Fruit fly (Drosophila melanogaster): ENCODE results near the gene CG32104.
A peak's percentile ranks its signal among the peaks of the same experiment; 100 is the strongest.

The CG32104 gene

DNA sequence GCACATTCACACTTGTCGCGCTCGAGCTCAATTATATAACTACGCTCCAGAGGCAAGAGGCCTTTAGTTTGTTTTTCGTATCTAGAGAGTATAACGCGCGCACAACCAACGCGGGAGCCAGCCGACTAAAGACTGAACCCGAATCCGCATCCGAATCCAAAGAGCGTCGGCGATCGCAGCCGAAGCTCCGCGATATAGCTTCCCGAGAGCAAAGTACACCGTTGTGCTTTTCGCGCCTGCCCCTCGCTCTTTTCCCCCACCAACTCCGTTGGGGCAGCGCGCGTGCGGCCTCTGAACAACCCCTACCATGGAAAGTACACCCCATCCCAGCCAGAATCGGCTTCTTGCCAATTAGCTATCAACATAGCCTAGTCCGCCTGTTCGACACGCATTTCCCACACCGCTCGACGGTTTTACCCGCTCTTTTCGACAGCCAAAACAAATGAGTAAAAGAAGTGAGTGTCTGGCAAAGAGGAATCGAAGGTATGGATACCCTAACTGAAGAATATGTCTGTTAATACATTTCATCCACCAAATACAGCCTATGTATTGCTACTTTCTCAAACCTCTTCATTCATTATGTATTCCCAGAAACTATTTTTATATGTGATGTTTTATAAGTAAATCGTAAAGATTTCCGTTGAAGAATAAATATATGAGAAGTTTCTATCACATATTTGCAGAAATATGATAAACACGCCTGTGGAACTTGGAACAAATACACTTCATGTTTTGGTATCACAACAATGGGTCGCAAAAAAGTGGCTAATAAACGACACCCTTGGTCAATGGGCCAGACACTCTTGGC, 9.6 kb upstream of the CG32104 start (continued):
- TF ChIP-seq sob (GFP tag; IDR thresholded peaks at IDR 0.05) (0 out of 2 replicates have a peak, but pooled peaks have one; percentile 7), CG34376 (GFP tag; optimal IDR thresholded peaks at IDR 0.05) (peak; percentile 88), Pdp1 (GFP tag; optimal IDR thresholded peaks at IDR 0.05) (peak in 1 of 2 experiments; percentile 99), CG4404 (GFP tag; IDR thresholded peaks at IDR 0.05) (no peak), sna (GFP tag; IDR thresholded peaks at IDR 0.05; ENCODE audit: partially characterized antibody) (peak; percentile 45; the same call in 1 of the 2 replicates), ac (GFP tag; optimal IDR thresholded peaks at IDR 0.05) (no peak), trem (tag; optimal IDR thresholded peaks at IDR 0.05) (no peak), Sox100B (GFP tag; optimal IDR thresholded peaks at IDR 0.05) (no peak), CG7556 (GFP tag; optimal IDR thresholded peaks at IDR 0.05) (peak; percentile 36), D (optimal IDR thresholded peaks at IDR 0.05) (no peak), D (GFP tag; optimal IDR thresholded peaks at IDR 0.05) (no peak), maf-S (GFP tag; optimal IDR thresholded peaks at IDR 0.05) (no peak), chn (GFP tag; optimal IDR thresholded peaks at IDR 0.05) (no peak), CG31224 (GFP tag; IDR thresholded peaks at IDR 0.05) (0 out of 2 replicates have a peak, but pooled peaks have one; percentile 47), CG15601 (tag; optimal IDR thresholded peaks at IDR 0.05) (no peak), CG12942 (GFP tag; optimal IDR thresholded peaks at IDR 0.05) (no peak), CG1602 (GFP tag; optimal IDR thresholded peaks at IDR 0.05) (no peak), her (GFP tag; optimal IDR thresholded peaks at IDR 0.05) (no peak), disco-r (GFP tag; optimal IDR thresholded peaks at IDR 0.05) (no peak), Doc2 (GFP tag; IDR thresholded peaks at IDR 0.05) (no peak), kah (GFP tag; optimal IDR thresholded peaks at IDR 0.05) (peak; percentile 18), Usf (GFP tag; optimal IDR thresholded peaks at IDR 0.05) (no peak), Drgx (GFP tag; IDR thresholded peaks at IDR 0.05) (peak; percentile 90), CG31365 (tag; optimal IDR thresholded peaks at IDR 0.05) (no peak), CG7963 (GFP tag; IDR thresholded peaks at IDR 0.05; ENCODE audit: partially characterized antibody) (no peak), Xrp1 (GFP tag; IDR thresholded peaks at IDR 0.05) (no peak), NC2β (GFP tag; optimal IDR thresholded peaks at IDR 0.05) (no peak), NFAT (GFP tag; IDR thresholded peaks at IDR 0.05) (peak; percentile 73), Opbp (GFP tag; IDR thresholded peaks at IDR 0.05; ENCODE audit: partially characterized antibody) (peak; percentile 32; the same call in 1 of the 3 replicates), fd3F (GFP tag; optimal IDR thresholded peaks at IDR 0.05) (no peak), en (GFP tag; optimal IDR thresholded peaks at IDR 0.05) (no peak), Rx (GFP tag; IDR thresholded peaks at IDR 0.05) (no peak), Sry-β (GFP tag; optimal IDR thresholded peaks at IDR 0.05) (no peak), CG10274 (GFP tag; optimal IDR thresholded peaks at IDR 0.05) (no peak), E2f2 (GFP tag; IDR thresholded peaks at IDR 0.05) (peak; percentile 12; the same call in 1 of the 2 replicates), CG1233 (GFP tag; optimal IDR thresholded peaks at IDR 0.05) (no peak), zfh1 (GFP tag; IDR thresholded peaks at IDR 0.05) (0 out of 3 replicates have a peak, but pooled peaks have one; percentile 28), CG9727 (GFP tag; optimal IDR thresholded peaks at IDR 0.05) (peak; percentile 16), CG18011 (GFP tag; optimal IDR thresholded peaks at IDR 0.05) (no peak), CG3163 (GFP tag; optimal IDR thresholded peaks at IDR 0.05) (peak; percentile 38), CG10565 (GFP tag; optimal IDR thresholded peaks at IDR 0.05) (no peak), Atf6 (GFP tag; IDR thresholded peaks at IDR 0.05) (peak; percentile 45; the same call in 1 of the 2 replicates), lola (GFP tag; optimal IDR thresholded peaks at IDR 0.05) (no peak), CG7839 (tag; optimal IDR thresholded peaks at IDR 0.05) (peak; percentile 9), NfI (GFP tag; optimal IDR thresholded peaks at IDR 0.05) (no peak), CG3281 (GFP tag; optimal IDR thresholded peaks at IDR 0.05) (peak; percentile 60), ara (GFP tag; IDR thresholded peaks at IDR 0.05) (no peak), gsb (GFP tag; IDR thresholded peaks at IDR 0.05) (peak; percentile 34; the same call in 1 of the 2 replicates), onecut (GFP tag; IDR thresholded peaks at IDR 0.05) (peak; percentile 34)
